Fruit fly (Drosophila melanogaster) ovary, adult (tissue): Measurements from ENCODE around the gene p.

Experiments used
- CG17801 ChIP-seq: fragments of 200-800 bp; optimal IDR thresholded peaks from 2 replicates; lab custom pipeline; 2019; ENCODE audit warnings: missing biosample characterization, mild to moderate bottlenecking, missing genetic modification characterization, moderate library complexity; ENCODE audit not compliant: partially characterized antibody

p gene

dm6 chr3R:8619089-8619488, 51.4 kb downstream of the p start:
- TF ChIP-seq CG17801 (GFP tag; lab: Kevin White, UChicago) = no peak

- TF ChIP-seq CG17801 (GFP tag; lab: Kevin White, UChicago) = no peak
Observed at dm6 chr3R:8616149-8616548, 54.3 kb downstream of the p start.
